Worm (Caenorhabditis elegans): ENCODE measurements around the gene T23F2.2.

ce11 chrX:5516365-5516764 lies 11.3 kb upstream of the T23F2.2 start:
- TF ChIP-seq pat-9 (tag; optimal IDR thresholded peaks at IDR 0.05) (no peak), unc-3 (GFP tag; conservative IDR thresholded peaks at IDR 0.05) (no peak), unc-3 (tag; optimal IDR thresholded peaks at IDR 0.05) (no peak)

All from whole organism, late embryonic.